Worm (Caenorhabditis elegans): Measurements from ENCODE around the gene eef-1B.1.

The eef-1B.1 gene

ce11 chrIII:7940819-7941218, 32.4 kb downstream of the eef-1B.1 start, which contains the start of gene C29E4.12 (continued):
- TF ChIP-seq atf-7 (tag; optimal IDR thresholded peaks at IDR 0.05) (no peak), lir-1 (GFP tag; conservative IDR thresholded peaks at IDR 0.05) (no peak), K11D2.4 (GFP tag; IDR thresholded peaks at IDR 0.05) (no peak), F39B2.1 (GFP tag; IDR thresholded peaks at IDR 0.05) (no peak), lin-35 (GFP tag; optimal IDR thresholded peaks at IDR 0.05) (peak in 1 of 3 experiments; percentile 90), madf-10 (tag; optimal IDR thresholded peaks at IDR 0.05) (no peak), bed-1 (GFP tag; IDR thresholded peaks at IDR 0.05) (no peak), die-1 (tag; optimal IDR thresholded peaks at IDR 0.05) (no peak), rec-8 (tag; optimal IDR thresholded peaks at IDR 0.05) (no peak), tlf-1 (GFP tag; optimal IDR thresholded peaks at IDR 0.05) (no peak), F22D6.2 (tag; optimal IDR thresholded peaks at IDR 0.05) (no peak), madf-6 (GFP tag; IDR thresholded peaks at IDR 0.05) (no peak; the same call in 1 of the 2 replicates), egrh-3 (GFP tag; IDR thresholded peaks at IDR 0.05) (no peak), snpc-1.1 (tag; optimal IDR thresholded peaks at IDR 0.05; ENCODE audit: insufficient read depth) (no peak), ztf-26 (tag; optimal IDR thresholded peaks at IDR 0.05) (no peak), snpc-4 (GFP tag; optimal IDR thresholded peaks at IDR 0.05) (no peak), snpc-4 (tag; optimal IDR thresholded peaks at IDR 0.05) (no peak), F49E8.2 (tag; optimal IDR thresholded peaks at IDR 0.05; ENCODE audit: insufficient read depth) (no peak), Y56A3A.18 (GFP tag; IDR thresholded peaks at IDR 0.05) (no peak), ekl-4 (GFP tag; IDR thresholded peaks at IDR 0.05) (no peak), ceh-40 (GFP tag; IDR thresholded peaks at IDR 0.05) (no peak), lag-1 (GFP tag; IDR thresholded peaks at IDR 0.05) (no peak), mel-28 (tag; optimal IDR thresholded peaks at IDR 0.05; ENCODE audit: borderline replicate concordance) (no peak), ceh-91 (GFP tag; IDR thresholded peaks at IDR 0.05) (no peak), ccch-3 (GFP tag; optimal IDR thresholded peaks at IDR 0.05) (no peak), F55B11.4 (tag; optimal IDR thresholded peaks at IDR 0.05; ENCODE audit: borderline replicate concordance, insufficient read depth) (no peak), ceh-79 (tag; optimal IDR thresholded peaks at IDR 0.05) (no peak), ZK185.1 (tag; optimal IDR thresholded peaks at IDR 0.05; ENCODE audit: poor library complexity, severe bottlenecking) (no peak), D2030.7 (GFP tag; IDR thresholded peaks at IDR 0.05) (no peak), attf-3 (GFP tag; conservative IDR thresholded peaks at IDR 0.05) (peak; percentile 99), him-1 (tag; optimal IDR thresholded peaks at IDR 0.05) (no peak), ztf-28 (GFP tag; IDR thresholded peaks at IDR 0.05) (no peak), bed-2 (GFP tag; IDR thresholded peaks at IDR 0.05) (no peak), let-526 (GFP tag; IDR thresholded peaks at IDR 0.05) (no peak), mes-4 (tag; optimal IDR thresholded peaks at IDR 0.05) (no peak), nhr-90 (tag; optimal IDR thresholded peaks at IDR 0.05) (no peak), tbp1 (GFP tag; optimal IDR thresholded peaks at IDR 0.05) (no peak), pbrm-1 (GFP tag; IDR thresholded peaks at IDR 0.05) (no peak), hlh-12 (tag; optimal IDR thresholded peaks at IDR 0.05) (no peak), F23B12.7 (tag; optimal IDR thresholded peaks at IDR 0.05; ENCODE audit: insufficient read depth) (peak; percentile 12), rpc-1 (optimal IDR thresholded peaks at IDR 0.05) (no peak), rpc-1 (tag; optimal IDR thresholded peaks at IDR 0.05) (no peak), efl-1 (GFP tag; optimal IDR thresholded peaks at IDR 0.05) (peak; percentile 78), F37B4.10 (GFP tag; IDR thresholded peaks at IDR 0.05) (no peak), unc-62 (GFP tag; optimal IDR thresholded peaks at IDR 0.05) (no peak)
